Fruit fly (Drosophila melanogaster): ENCODE results near the gene Hand.

dm6 chr2L:10320174-10320775 is 25.1 kb upstream of the Hand start:
- TF ChIP-seq CG8478 (optimal IDR thresholded peaks at IDR 0.05) (no peak), CTCF (optimal IDR thresholded peaks at IDR 0.05) (no peak)
